Worm (Caenorhabditis elegans): ENCODE results near the gene cal-8.

- TF ChIP-seq mep-1 (tag; optimal IDR thresholded peaks at IDR 0.05) (no peak), pha-4 (GFP tag; IDR thresholded peaks at IDR 0.05) (no peak), pha-4 (tag; optimal IDR thresholded peaks at IDR 0.05) (no peak), lin-15B (tag; optimal IDR thresholded peaks at IDR 0.05) (no peak), fkh-10 (GFP tag; optimal IDR thresholded peaks at IDR 0.05) (no peak), mxl-2 (GFP tag; conservative IDR thresholded peaks at IDR 0.05) (no peak), F44E2.7 (GFP tag; IDR thresholded peaks at IDR 0.05) (no peak), mdl-1 (tag; optimal IDR thresholded peaks at IDR 0.05) (no peak), nhr-25 (tag; optimal IDR thresholded peaks at IDR 0.05; ENCODE audit: borderline replicate concordance, insufficient read depth) (no peak), nhr-48 (tag; optimal IDR thresholded peaks at IDR 0.05) (no peak), aly-2 (tag; optimal IDR thresholded peaks at IDR 0.05) (no peak), duxl-1 (tag; optimal IDR thresholded peaks at IDR 0.05; ENCODE audit: poor library complexity) (no peak), fos-1 (tag; optimal IDR thresholded peaks at IDR 0.05) (no peak)
Observed at ce11 chrII:5500986-5501657, 19.3 kb upstream of the cal-8 start, which contains the start of gene F12A10.8.

All from whole organism, L4 larva.